Worm (Caenorhabditis elegans) whole organism, young adult: ENCODE data around the gene R102.2.
A peak's percentile ranks its signal among the peaks of the same experiment; 100 is the strongest.

ENCODE experiments used
- B0019.2 ChIP-seq: fragments of 200-800 bp; sonication (Bioruptor generic); conservative IDR thresholded peaks from 2 replicates; pipeline ENCODE4 v1.3.6; 2022; ENCODE audit warnings: missing genetic modification reagents, missing genetic modification characterization, missing compliant biosample characterization
- F22D6.2 ChIP-seq: sonication (generic microtip); optimal IDR thresholded peaks from 2 replicates; lab custom pipeline; 2016; ENCODE audit warnings: mild to moderate bottlenecking, missing genetic modification characterization, missing compliant biosample characterization
- F37B4.10 ChIP-seq: fragments of 200-800 bp; sonication (Bioruptor generic); IDR thresholded peaks from 2 replicates; pipeline ENCODE4 v1.3.6; 2022; ENCODE audit warnings: missing genetic modification characterization, missing compliant biosample characterization
- F39B2.1 ChIP-seq: fragments of 200-800 bp; sonication (Bioruptor generic); IDR thresholded peaks from 2 replicates; pipeline ENCODE4 v1.3.6; 2022; ENCODE audit warnings: missing genetic modification reagents, missing genetic modification characterization, missing compliant biosample characterization
- F57A8.1 ChIP-seq: fragments of 200-800 bp; sonication (Bioruptor generic); optimal IDR thresholded peaks from 2 replicates; lab custom pipeline; 2018; ENCODE audit warnings: mild to moderate bottlenecking, missing genetic modification characterization, moderate library complexity, missing compliant biosample characterization
- K11D2.4 ChIP-seq: fragments of 200-800 bp; sonication (Bioruptor generic); IDR thresholded peaks from 2 replicates; pipeline ENCODE4 v1.3.6; 2022; ENCODE audit warnings: missing genetic modification reagents, missing genetic modification characterization, missing compliant biosample characterization
- K12H6.12 ChIP-seq: fragments of 200-800 bp; sonication (Bioruptor generic); optimal IDR thresholded peaks from 2 replicates; lab custom pipeline; 2018; ENCODE audit warnings: mild to moderate bottlenecking, missing genetic modification characterization, missing compliant biosample characterization
- ZK185.1 ChIP-seq: sonication (generic microtip); optimal IDR thresholded peaks from 2 replicates; lab custom pipeline; 2016; ENCODE audit warnings: mild to moderate bottlenecking, missing genetic modification characterization, missing compliant biosample characterization; ENCODE audit not compliant: poor library complexity, severe bottlenecking
- atf-7 ChIP-seq: sonication (generic microtip); optimal IDR thresholded peaks from 2 replicates; lab custom pipeline; 2017; ENCODE audit warnings: mild to moderate bottlenecking, missing genetic modification characterization, missing compliant biosample characterization
- attf-6 ChIP-seq: fragments of 200-800 bp; sonication (Bioruptor generic); IDR thresholded peaks from 2 replicates; pipeline ENCODE4 v1.3.6; 2022; ENCODE audit warnings: missing genetic modification reagents, missing genetic modification characterization, missing compliant biosample characterization
- ccch-3 ChIP-seq: fragments of 200-800 bp; sonication (Bioruptor generic); optimal IDR thresholded peaks from 2 replicates; lab custom pipeline; 2018; ENCODE audit warnings: mild to moderate bottlenecking, missing genetic modification characterization, missing compliant biosample characterization
- cebp-2 ChIP-seq: fragments of 200-800 bp; sonication (Bioruptor generic); IDR thresholded peaks from 2 replicates; pipeline ENCODE4 v1.3.6; 2022; ENCODE audit warnings: missing genetic modification characterization, missing compliant biosample characterization
- ceh-40 ChIP-seq: fragments of 200-800 bp; sonication (Bioruptor generic); IDR thresholded peaks from 2 replicates; pipeline ENCODE4 v1.3.6; 2022; ENCODE audit warnings: missing genetic modification characterization, missing compliant biosample characterization
- ceh-58 ChIP-seq: fragments of 200-800 bp; sonication (Bioruptor generic); IDR thresholded peaks from 2 replicates; pipeline ENCODE4 v1.3.6; 2022; ENCODE audit warnings: missing genetic modification characterization, missing compliant biosample characterization
- dpl-1 ChIP-seq: fragments of 150-350 bp; optimal IDR thresholded peaks from 2 replicates; lab custom pipeline; 2014; ENCODE audit warnings: missing biosample characterization, missing genetic modification reagents, missing genetic modification characterization
- egl-18 ChIP-seq: fragments of 200-800 bp; sonication (Bioruptor generic); IDR thresholded peaks from 2 replicates; pipeline ENCODE4 v1.3.6; 2022; ENCODE audit warnings: missing genetic modification reagents, missing genetic modification characterization, missing compliant biosample characterization
- egl-44 ChIP-seq: fragments of 200-800 bp; sonication (Bioruptor generic); IDR thresholded peaks from 2 replicates; pipeline ENCODE4 v1.3.6; 2022; ENCODE audit warnings: missing genetic modification reagents, missing genetic modification characterization, missing compliant biosample characterization
- ets-4 ChIP-seq: fragments of 200-800 bp; sonication (Bioruptor generic); optimal IDR thresholded peaks from 2 replicates; lab custom pipeline; 2018; ENCODE audit warnings: mild to moderate bottlenecking, missing genetic modification characterization, missing compliant biosample characterization
- hlh-26 ChIP-seq: fragments of 200-800 bp; sonication (Bioruptor generic); conservative IDR thresholded peaks from 2 replicates; pipeline ENCODE4 v1.3.6; 2022; ENCODE audit warnings: missing genetic modification reagents, missing genetic modification characterization, missing compliant biosample characterization
- hmg-1.2 ChIP-seq: fragments of 200-800 bp; sonication (Bioruptor generic); IDR thresholded peaks from 2 replicates; pipeline ENCODE4 v1.3.6; 2022; ENCODE audit warnings: missing genetic modification reagents, missing genetic modification characterization, missing compliant biosample characterization
- madf-3 ChIP-seq: fragments of 200-800 bp; sonication (Bioruptor generic); IDR thresholded peaks from 2 replicates; pipeline ENCODE4 v1.3.6; 2022; ENCODE audit warnings: missing genetic modification reagents, missing genetic modification characterization, missing compliant biosample characterization
- nfya-1 ChIP-seq: sonication (generic microtip); optimal IDR thresholded peaks from 2 replicates; lab custom pipeline; 2017; ENCODE audit warnings: antibody characterized with exemption, missing compliant biosample characterization, missing genetic modification characterization, borderline replicate concordance; ENCODE audit not compliant: insufficient read depth
- nhr-120 ChIP-seq: fragments of 200-800 bp; sonication (Bioruptor generic); IDR thresholded peaks from 2 replicates; pipeline ENCODE4 v1.3.6; 2022; ENCODE audit warnings: missing genetic modification characterization, missing compliant biosample characterization
- pbrm-1 ChIP-seq: fragments of 200-800 bp; sonication (Bioruptor generic); IDR thresholded peaks from 2 replicates; pipeline ENCODE4 v1.3.6; 2022; ENCODE audit warnings: missing genetic modification reagents, missing genetic modification characterization, missing compliant biosample characterization
- rcor-1 ChIP-seq: fragments of 200-800 bp; sonication (Bioruptor generic); IDR thresholded peaks from 2 replicates; pipeline ENCODE4 v1.3.6; 2022; ENCODE audit warnings: missing genetic modification reagents, missing genetic modification characterization, missing compliant biosample characterization
- snpc-1.1 ChIP-seq: sonication (generic microtip); optimal IDR thresholded peaks from 2 replicates; lab custom pipeline; 2017; ENCODE audit warnings: missing genetic modification characterization, mild to moderate bottlenecking, missing compliant biosample characterization, antibody characterized with exemption, moderate library complexity, missing genotype, missing genetic modification reagents; ENCODE audit not compliant: insufficient read depth
- snpc-1.3 ChIP-seq: sonication (generic microtip); optimal IDR thresholded peaks from 2 replicates; lab custom pipeline; 2017; ENCODE audit warnings: missing genetic modification characterization, mild to moderate bottlenecking, missing compliant biosample characterization, antibody characterized with exemption, moderate library complexity, missing genotype, missing genetic modification reagents; ENCODE audit not compliant: insufficient read depth
- somi-1 ChIP-seq: fragments of 200-800 bp; sonication (Bioruptor generic); optimal IDR thresholded peaks from 2 replicates; lab custom pipeline; 2018; ENCODE audit warnings: mild to moderate bottlenecking, missing genetic modification characterization, missing compliant biosample characterization
- tbx-9 ChIP-seq: sonication (generic microtip); optimal IDR thresholded peaks from 2 replicates; lab custom pipeline; 2016; ENCODE audit warnings: borderline replicate concordance, missing genetic modification characterization, inconsistent platforms, missing compliant biosample characterization
- tlf-1 ChIP-seq: fragments of 200-800 bp; sonication (Bioruptor generic); optimal IDR thresholded peaks from 2 replicates; lab custom pipeline; 2018; ENCODE audit warnings: mild to moderate bottlenecking, missing genetic modification characterization, missing compliant biosample characterization
- unc-62 ChIP-seq: fragments of 150-350 bp; optimal IDR thresholded peaks from 2 replicates; lab custom pipeline; 2014; ENCODE audit warnings: missing biosample characterization, missing genetic modification reagents, missing genetic modification characterization
- ztf-18 ChIP-seq: sonication (generic microtip); optimal IDR thresholded peaks from 2 replicates; lab custom pipeline; 2016; ENCODE audit warnings: missing genotype, mild to moderate bottlenecking, missing genetic modification characterization, missing compliant biosample characterization
- ztf-25 ChIP-seq: fragments of 200-800 bp; sonication (Bioruptor generic); IDR thresholded peaks from 2 replicates; pipeline ENCODE4 v1.3.6; 2022; ENCODE audit warnings: missing genetic modification reagents, missing genetic modification characterization, missing compliant biosample characterization
- ztf-6 ChIP-seq: fragments of 200-800 bp; sonication (Bioruptor generic); IDR thresholded peaks from 2 replicates; pipeline ENCODE4 v1.3.6; 2022; ENCODE audit warnings: missing genetic modification reagents, missing genetic modification characterization, missing compliant biosample characterization

R102.2 gene

DNA sequence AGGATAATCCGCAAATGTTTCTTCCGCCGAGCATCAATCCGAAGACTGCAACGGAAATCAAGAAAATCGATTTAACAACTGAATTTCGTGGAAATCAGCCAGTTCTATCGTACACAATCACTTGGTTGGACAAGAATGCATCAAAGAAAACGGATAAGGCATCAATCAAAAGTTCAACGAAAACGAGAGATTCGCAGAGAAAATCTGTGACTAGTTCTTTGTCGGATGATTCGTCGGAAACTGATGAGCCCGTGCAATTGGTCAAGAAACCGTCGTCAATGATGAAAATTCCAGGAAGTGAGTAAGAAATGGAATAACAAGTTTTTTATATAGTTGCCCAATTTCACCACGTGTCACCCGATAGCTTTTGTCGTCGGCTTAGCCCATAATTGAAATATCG lies 18.7 kb downstream of the R102.2 start, which contains the start of gene R102.6:
TSS of gene R102.6 (minus strand) at position 101 of the 400 bp plus-strand sequence.
- no peak for TF ChIP-seq nhr-120
- no peak for TF ChIP-seq F39B2.1 (GFP tag; lab: Robert Waterston, UW)
- no peak for TF ChIP-seq F57A8.1
- no peak for TF ChIP-seq B0019.2 (GFP tag; lab: Robert Waterston, UW)
- TF ChIP-seq K11D2.4 (GFP tag; lab: Robert Waterston, UW) = no peak
- TF ChIP-seq pbrm-1 (GFP tag; lab: Robert Waterston, UW) = no peak

DNA sequence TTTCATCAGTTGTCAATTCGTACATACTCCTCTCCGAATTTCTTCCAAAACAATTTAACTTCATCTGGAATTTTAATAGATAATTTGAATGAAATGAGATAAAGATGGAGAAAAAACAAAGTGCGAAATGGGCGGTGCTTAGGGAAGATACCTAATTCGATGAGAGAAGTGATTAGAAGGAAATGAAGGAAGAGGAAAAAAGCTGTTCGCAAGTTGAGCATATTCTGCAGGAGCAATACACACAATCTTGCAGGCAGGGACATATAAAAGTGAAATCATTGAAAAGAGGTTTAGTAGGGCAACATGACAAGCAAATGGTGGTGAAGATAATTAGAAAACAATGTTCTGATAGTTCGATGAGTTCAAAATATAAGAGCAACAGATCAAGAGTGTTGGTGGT lies 24.3 kb downstream of the R102.2 start, which contains the start of gene glb-21:
TSS of gene glb-21 (minus strand) at position 66 of the 400 bp plus-strand sequence.
- TF ChIP-seq egl-18 (GFP tag; lab: Robert Waterston, UW) (no peak), snpc-1.1 (tag; lab: Kevin White, UChicago) (no peak), egl-44 (no peak), ztf-18 (tag; lab: Kevin White, UChicago) (no peak), unc-62 (GFP tag; lab: Kevin White, UChicago) (no peak), madf-3 (no peak)

DNA sequence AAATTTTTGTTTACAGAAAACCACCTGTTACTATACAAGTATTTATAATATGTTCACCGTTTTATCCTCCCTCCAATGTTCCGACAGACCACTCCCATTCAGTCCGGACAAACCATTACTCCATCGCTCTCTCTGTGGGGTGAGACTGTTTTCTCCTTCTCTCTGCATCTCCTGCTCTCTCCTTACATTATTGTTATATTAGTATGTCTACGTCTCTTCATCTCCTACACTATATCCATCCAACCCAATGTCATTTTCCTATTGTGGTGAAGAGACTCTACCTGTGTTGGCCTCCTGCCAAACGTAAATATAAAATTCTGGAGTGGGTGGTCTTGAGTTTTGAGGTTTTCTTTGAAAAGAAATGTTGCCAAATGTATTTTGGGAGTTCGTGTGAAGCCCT lies 27.2 kb downstream of the R102.2 start:
- no peak for TF ChIP-seq tbx-9
- TF ChIP-seq hmg-1.2 (GFP tag; lab: Robert Waterston, UW) = peak; percentile 90

DNA sequence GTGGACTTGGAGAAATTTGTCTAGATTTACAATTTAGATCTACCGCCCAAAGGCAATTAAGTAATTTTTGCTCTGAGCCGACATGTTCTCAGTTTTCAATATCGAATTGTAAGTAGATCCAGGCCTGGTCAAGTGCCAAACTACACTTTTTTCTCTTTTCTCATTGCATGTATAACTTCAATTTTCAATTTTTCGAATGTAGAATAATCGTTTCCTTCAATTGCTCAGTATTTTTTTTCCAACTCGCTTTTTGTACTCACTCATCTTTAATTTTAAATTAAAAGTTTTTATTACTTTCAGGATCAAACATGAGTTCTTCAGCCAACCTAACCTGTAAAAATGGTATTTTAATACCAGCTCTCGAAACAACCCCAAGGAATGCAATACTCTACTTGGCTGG lies 28.9 kb downstream of the R102.2 start, which contains the start of gene ncx-3:
TSS of gene ncx-3 (plus strand) at position 301 of the 400 bp plus-strand sequence.
- TF ChIP-seq ztf-6 (no peak), attf-6 (GFP tag; lab: Robert Waterston, UW) (no peak), F22D6.2 (tag; lab: Kevin White, UChicago) (no peak), hlh-26 (GFP tag; lab: Robert Waterston, UW) (no peak), nfya-1 (no peak), tlf-1 (GFP tag; lab: Kevin White, UChicago) (no peak), K11D2.4 (GFP tag; lab: Robert Waterston, UW) (no peak), ceh-40 (GFP tag; lab: Robert Waterston, UW) (no peak), dpl-1 (GFP tag; lab: Kevin White, UChicago) (no peak), madf-3 (no peak), rcor-1 (GFP tag; lab: Robert Waterston, UW) (no peak), snpc-1.1 (tag; lab: Kevin White, UChicago) (no peak), K12H6.12 (tag; lab: Kevin White, UChicago) (no peak), ztf-25 (no peak)

DNA sequence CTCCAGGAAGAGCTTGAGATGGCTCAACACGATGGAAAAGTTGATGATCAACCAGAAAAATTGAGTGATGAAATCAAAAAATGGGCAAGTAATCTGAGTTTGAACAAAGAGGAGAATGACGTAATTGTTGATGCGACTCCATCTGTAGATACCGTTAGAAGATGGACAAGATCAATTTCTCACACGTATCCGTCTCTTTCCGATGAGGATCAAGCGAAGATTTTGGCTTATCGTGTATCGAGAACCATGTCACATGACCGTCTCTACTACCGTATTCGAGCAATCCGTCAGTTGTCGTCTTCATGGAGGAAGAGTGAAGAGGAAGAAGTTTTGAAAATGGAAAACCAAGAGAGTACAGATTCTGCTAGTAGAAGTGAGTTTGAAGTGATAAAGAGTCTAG lies 30.7 kb downstream of the R102.2 start:
- TF ChIP-seq snpc-1.3 (tag; lab: Kevin White, UChicago) (no peak), ccch-3 (GFP tag; lab: Kevin White, UChicago) (no peak), cebp-2 (no peak), ZK185.1 (tag; lab: Kevin White, UChicago) (no peak), ets-4 (no peak), F37B4.10 (GFP tag; lab: Robert Waterston, UW) (no peak), atf-7 (tag; lab: Kevin White, UChicago) (no peak), madf-3 (no peak), somi-1 (GFP tag; lab: Kevin White, UChicago) (no peak), ceh-58 (GFP tag; lab: Robert Waterston, UW) (no peak)
